Worm (Caenorhabditis elegans) whole organism, L3 larva: Measurements from ENCODE around the gene Y57G11C.52.

Experiments
- R02D3.7 ChIP-seq: fragments of 150-350 bp; optimal IDR thresholded peaks from 2 replicates; lab custom pipeline; 2014; ENCODE audit warnings: missing biosample characterization, missing genetic modification characterization
- aly-2 ChIP-seq: fragments of 150-350 bp; optimal IDR thresholded peaks from 2 replicates; lab custom pipeline; 2014; ENCODE audit warnings: missing biosample characterization, missing genetic modification characterization
- ama-1 ChIP-seq: fragments of 150-350 bp; optimal IDR thresholded peaks from 2 replicates; lab custom pipeline; 2018
- daf-12 ChIP-seq: fragments of 150-350 bp; optimal IDR thresholded peaks from 2 replicates; lab custom pipeline; 2014; ENCODE audit warnings: missing biosample characterization, missing genetic modification reagents, missing genetic modification characterization
- elt-3 ChIP-seq, 3 experiments: fragments of 150-350 bp in 1 of 3; sonication (generic microtip) in 2 of 3; optimal IDR thresholded peaks; 2 replicates in 2 of 3; 4 replicates in 1 of 3; lab custom pipeline; 2014 to 2017; ENCODE audit warnings: missing biosample characterization in 3 of 3, missing genetic modification characterization in 3 of 3
- eor-1 ChIP-seq, 2 experiments: fragments of 150-350 bp; optimal IDR thresholded peaks; 2 replicates each; lab custom pipeline; 2014 to 2018; ENCODE audit warnings: missing biosample characterization in 2 of 2, missing genetic modification characterization in 2 of 2
- fkh-2 ChIP-seq: fragments of 150-350 bp; optimal IDR thresholded peaks from 2 replicates; lab custom pipeline; 2014; ENCODE audit warnings: missing biosample characterization, missing genetic modification reagents, missing genetic modification characterization
- lin-15B ChIP-seq: fragments of 150-350 bp; optimal IDR thresholded peaks from 2 replicates; lab custom pipeline; 2014; ENCODE audit warnings: missing biosample characterization, missing genetic modification characterization
- nhr-23 ChIP-seq: fragments of 150-350 bp; optimal IDR thresholded peaks from 2 replicates; lab custom pipeline; 2014; ENCODE audit warnings: missing biosample characterization, missing genetic modification reagents, missing genetic modification characterization
- nhr-237 ChIP-seq: fragments of 150-350 bp; optimal IDR thresholded peaks from 2 replicates; lab custom pipeline; 2014; ENCODE audit warnings: missing biosample characterization, missing genetic modification characterization
- snpc-4 ChIP-seq: fragments of 150-350 bp; optimal IDR thresholded peaks from 2 replicates; lab custom pipeline; 2014; ENCODE audit warnings: missing biosample characterization, missing genetic modification characterization
- unc-62 ChIP-seq: fragments of 150-350 bp; sonication (generic microtip); optimal IDR thresholded peaks from 4 replicates; lab custom pipeline; 2014; ENCODE audit warnings: missing biosample characterization, missing genetic modification reagents, missing genetic modification characterization

DNA sequence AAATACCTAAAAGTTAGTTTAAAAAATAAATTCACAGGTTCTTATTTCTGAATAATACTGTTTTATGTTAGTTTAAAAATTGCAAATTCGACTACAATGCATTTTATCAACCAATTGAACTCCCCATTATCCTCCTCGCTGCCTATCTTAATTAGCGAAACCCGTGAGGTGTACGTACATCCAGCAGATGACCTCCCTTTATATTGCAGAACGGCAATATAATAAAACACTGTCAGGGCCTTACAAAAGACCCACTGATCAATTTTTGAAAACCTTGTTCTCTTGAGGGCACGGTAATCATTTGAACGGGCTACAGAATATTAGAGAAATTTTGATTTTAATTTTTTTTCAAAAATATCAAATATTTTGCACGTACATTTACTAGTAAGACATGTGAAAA is 10.7 kb downstream of the Y57G11C.52 start:
- no peak for TF ChIP-seq elt-3 (tag; optimal IDR thresholded peaks at IDR 0.05; lab: Kevin White, UChicago)
- no peak for TF ChIP-seq unc-62 (GFP tag; lab: Kevin White, UChicago)
- TF ChIP-seq nhr-237 (tag; lab: Kevin White, UChicago) = no peak
- no peak for TF ChIP-seq aly-2 (tag; lab: Kevin White, UChicago)
- no peak for TF ChIP-seq nhr-23 (tag; lab: Kevin White, UChicago)
- TF ChIP-seq lin-15B (tag; lab: Kevin White, UChicago) = no peak
- TF ChIP-seq ama-1 (lab: Kevin White, UChicago) = no peak
- TF ChIP-seq R02D3.7 (tag; lab: Kevin White, UChicago) = no peak
- no peak for TF ChIP-seq daf-12 (tag; lab: Kevin White, UChicago)
- TF ChIP-seq fkh-2 = no peak
- TF ChIP-seq snpc-4 (tag; lab: Kevin White, UChicago) = peak; percentile 8
- TF ChIP-seq eor-1 (tag; optimal IDR thresholded peaks at IDR 0.05; lab: Kevin White, UChicago) = no peak
